Fruit fly (Drosophila melanogaster) whole organism, embryonic: ENCODE results near the gene CG42272.

Experiments used
- Blimp-1 ChIP-seq: fragments of 200-800 bp; sonication (Bioruptor generic); optimal IDR thresholded peaks from 3 replicates; lab custom pipeline; 2018; ENCODE audit warnings: missing biosample characterization, missing genetic modification characterization, mild to moderate bottlenecking, moderate library complexity, missing genetic modification reagents
- BtbVII ChIP-seq: fragments of 200-800 bp; sonication (Bioruptor generic); optimal IDR thresholded peaks from 3 replicates; lab custom pipeline; 2017; ENCODE audit warnings: missing biosample characterization, mild to moderate bottlenecking, missing genetic modification characterization
- CG10565 ChIP-seq: fragments of 200-800 bp; sonication (Bioruptor generic); optimal IDR thresholded peaks from 3 replicates; lab custom pipeline; 2016; ENCODE audit warnings: missing biosample characterization, mild to moderate bottlenecking, missing genetic modification characterization
- CG10979 ChIP-seq: fragments of 200-800 bp; sonication (Bioruptor generic); optimal IDR thresholded peaks from 2 replicates; lab custom pipeline; 2018; ENCODE audit warnings: missing biosample characterization, mild to moderate bottlenecking, missing genetic modification characterization, moderate library complexity
- CG11456 ChIP-seq: fragments of 200-800 bp; sonication (Bioruptor generic); IDR thresholded peaks from 3 replicates; pipeline ENCODE4 v1.3.6; 2022; ENCODE audit warnings: missing biosample characterization, missing genetic modification characterization
- CG11696 ChIP-seq: fragments of 200-800 bp; sonication (Bioruptor generic); IDR thresholded peaks from 2 replicates; pipeline ENCODE4 v1.3.6; 2022; ENCODE audit warnings: missing biosample characterization, missing genetic modification characterization
- CG11723 ChIP-seq: fragments of 200-800 bp; sonication (Bioruptor generic); optimal IDR thresholded peaks from 2 replicates; lab custom pipeline; 2017; ENCODE audit warnings: missing biosample characterization, mild to moderate bottlenecking, missing genetic modification characterization
- CG12769 ChIP-seq: fragments of 200-800 bp; sonication (Bioruptor generic); optimal IDR thresholded peaks from 2 replicates; lab custom pipeline; 2019; ENCODE audit warnings: missing biosample characterization, mild to moderate bottlenecking, missing genetic modification characterization, moderate library complexity
- CG13296 ChIP-seq: fragments of 200-800 bp; sonication (Bioruptor generic); optimal IDR thresholded peaks from 3 replicates; lab custom pipeline; 2018; ENCODE audit warnings: missing biosample characterization, mild to moderate bottlenecking, missing genetic modification characterization
- CG13894 ChIP-seq: fragments of 200-800 bp; sonication (Bioruptor generic); optimal IDR thresholded peaks from 3 replicates; lab custom pipeline; 2018; ENCODE audit warnings: missing biosample characterization, mild to moderate bottlenecking, missing genetic modification characterization, moderate library complexity
- CG14667 ChIP-seq: fragments of 200-800 bp; sonication (Bioruptor generic); IDR thresholded peaks from 2 replicates; pipeline ENCODE4 v1.3.6; 2022; ENCODE audit warnings: missing biosample characterization, missing genetic modification characterization
- CG17359 ChIP-seq: fragments of 200-800 bp; sonication (Bioruptor generic); optimal IDR thresholded peaks from 3 replicates; lab custom pipeline; 2018; ENCODE audit warnings: missing biosample characterization, mild to moderate bottlenecking, missing genetic modification characterization, moderate library complexity
- CG17912 ChIP-seq: fragments of 200-800 bp; sonication (Bioruptor generic); optimal IDR thresholded peaks from 2 replicates; lab custom pipeline; 2018; ENCODE audit warnings: missing biosample characterization, mild to moderate bottlenecking, missing genetic modification characterization
- CG5953 ChIP-seq: fragments of 200-800 bp; sonication (Bioruptor generic); IDR thresholded peaks from 2 replicates; pipeline ENCODE4 v1.3.6; 2022; ENCODE audit warnings: missing biosample characterization, missing genetic modification characterization
- CG6272 ChIP-seq: fragments of 200-800 bp; sonication (Bioruptor generic); IDR thresholded peaks from 2 replicates; pipeline ENCODE4 v1.3.6; 2022; ENCODE audit warnings: missing biosample characterization, missing genetic modification characterization
- CG9609 ChIP-seq: fragments of 200-800 bp; sonication (Bioruptor generic); optimal IDR thresholded peaks from 3 replicates; lab custom pipeline; 2016; ENCODE audit warnings: missing biosample characterization, missing genetic modification characterization
- Dbx ChIP-seq: fragments of 200-800 bp; sonication (Bioruptor generic); IDR thresholded peaks from 3 replicates; pipeline ENCODE4 v1.3.6; 2022; ENCODE audit warnings: missing biosample characterization, missing genetic modification characterization
- Dip3 ChIP-seq: fragments of 200-800 bp; sonication (Bioruptor generic); optimal IDR thresholded peaks from 3 replicates; lab custom pipeline; 2016; ENCODE audit warnings: missing biosample characterization, missing genetic modification characterization
- Doc3 ChIP-seq: fragments of 200-800 bp; sonication (Bioruptor generic); IDR thresholded peaks from 3 replicates; pipeline ENCODE4 v1.3.6; 2022; ENCODE audit warnings: missing biosample characterization, missing genetic modification characterization; ENCODE audit not compliant: partially characterized antibody
- Drgx ChIP-seq: fragments of 200-800 bp; sonication (Bioruptor generic); IDR thresholded peaks from 2 replicates; pipeline ENCODE4 v1.3.6; 2022; ENCODE audit warnings: missing biosample characterization, missing genetic modification characterization
- E2f2 ChIP-seq: fragments of 200-800 bp; sonication (Bioruptor generic); IDR thresholded peaks from 2 replicates; pipeline ENCODE4 v1.3.6; 2022; ENCODE audit warnings: missing biosample characterization, missing genetic modification characterization
- Ets65A ChIP-seq: fragments of 200-800 bp; sonication (Bioruptor generic); peaks from one replicate; lab custom pipeline; 2016; ENCODE audit warnings: missing biosample characterization, missing genetic modification characterization
- Gug ChIP-seq: fragments of 200-800 bp; sonication (Bioruptor generic); IDR thresholded peaks from 4 replicates; pipeline ENCODE4 v1.3.6; 2022; ENCODE audit warnings: missing biosample characterization, missing genetic modification characterization
- Hsf ChIP-seq: fragments of 200-800 bp; sonication (Bioruptor generic); optimal IDR thresholded peaks from 3 replicates; lab custom pipeline; 2016; ENCODE audit warnings: missing biosample characterization, missing genetic modification characterization
- MTF-1 ChIP-seq: fragments of 200-800 bp; sonication (Bioruptor generic); optimal IDR thresholded peaks from 2 replicates; lab custom pipeline; 2018; ENCODE audit warnings: missing biosample characterization, mild to moderate bottlenecking, missing genetic modification characterization, borderline replicate concordance
- Oli ChIP-seq: fragments of 200-800 bp; sonication (Bioruptor generic); optimal IDR thresholded peaks from 2 replicates; lab custom pipeline; 2018; ENCODE audit warnings: missing biosample characterization, mild to moderate bottlenecking, missing genetic modification characterization, moderate library complexity
- Ptx1 ChIP-seq: fragments of 200-800 bp; sonication (Bioruptor generic); IDR thresholded peaks from 2 replicates; pipeline ENCODE4 v1.3.6; 2022; ENCODE audit warnings: missing biosample characterization, missing genetic modification characterization
- Sry-β ChIP-seq: fragments of 200-800 bp; sonication (Bioruptor generic); optimal IDR thresholded peaks from 2 replicates; lab custom pipeline; 2018; ENCODE audit warnings: missing biosample characterization, mild to moderate bottlenecking, missing genetic modification characterization, moderate library complexity
- Trl ChIP-seq, 3 experiments: fragments of >200 bp in 2 of 3; fragments of 200-800 bp in 1 of 3; sonication (Bioruptor generic) in 1 of 3; optimal IDR thresholded peaks; 2 replicates in 1 of 3; 3 replicates in 2 of 3; lab custom pipeline; 2016 to 2017; ENCODE audit warnings: missing biosample characterization in 1 of 3, missing genetic modification characterization in 1 of 3
- amos ChIP-seq: fragments of 200-800 bp; sonication (Bioruptor generic); IDR thresholded peaks from 2 replicates; pipeline ENCODE4 v1.3.6; 2022; ENCODE audit warnings: missing biosample characterization, missing genetic modification characterization; ENCODE audit not compliant: partially characterized antibody
- aop ChIP-seq: fragments of 200-800 bp; sonication (Bioruptor generic); IDR thresholded peaks from 2 replicates; pipeline ENCODE4 v1.3.6; 2022; ENCODE audit warnings: missing biosample characterization, missing genetic modification characterization
- bowl ChIP-seq: fragments of 200-800 bp; sonication (Bioruptor generic); IDR thresholded peaks from 2 replicates; pipeline ENCODE4 v1.3.6; 2022; ENCODE audit warnings: missing biosample characterization, missing genetic modification characterization
- cas ChIP-seq: fragments of 200-800 bp; sonication (Bioruptor generic); IDR thresholded peaks from 2 replicates; pipeline ENCODE4 v1.3.6; 2022; ENCODE audit warnings: missing biosample characterization, missing genetic modification characterization
- chif ChIP-seq, 2 experiments: fragments of 200-800 bp; sonication (Bioruptor generic); optimal IDR thresholded peaks; 3 replicates each; lab custom pipeline; 2016; ENCODE audit warnings: missing biosample characterization in 2 of 2, missing genetic modification characterization in 2 of 2
- ci ChIP-seq: fragments of 200-800 bp; sonication (Bioruptor generic); IDR thresholded peaks from 3 replicates; pipeline ENCODE4 v1.3.6; 2022; ENCODE audit warnings: missing biosample characterization, missing genetic modification characterization
- emc ChIP-seq: fragments of 200-800 bp; sonication (Bioruptor generic); optimal IDR thresholded peaks from 2 replicates; lab custom pipeline; 2016; ENCODE audit warnings: missing biosample characterization, missing genetic modification characterization
- fd102C ChIP-seq: fragments of 200-800 bp; sonication (Bioruptor generic); optimal IDR thresholded peaks from 2 replicates; lab custom pipeline; 2018; ENCODE audit warnings: missing biosample characterization, mild to moderate bottlenecking, missing genetic modification characterization, moderate library complexity
- ftz-f1 ChIP-seq: fragments of 200-800 bp; sonication (Bioruptor generic); optimal IDR thresholded peaks from 2 replicates; lab custom pipeline; 2016; ENCODE audit warnings: missing biosample characterization, missing genetic modification characterization
- kah ChIP-seq: fragments of 200-800 bp; sonication (Bioruptor generic); optimal IDR thresholded peaks from 2 replicates; lab custom pipeline; 2018; ENCODE audit warnings: missing biosample characterization, mild to moderate bottlenecking, missing genetic modification characterization
- lab ChIP-seq: fragments of 200-800 bp; sonication (Bioruptor generic); optimal IDR thresholded peaks from 3 replicates; lab custom pipeline; 2017; ENCODE audit warnings: missing biosample characterization, missing genetic modification characterization, mild to moderate bottlenecking, moderate library complexity, missing genetic modification reagents
- pan ChIP-seq, 4 experiments: fragments of >200 bp in 3 of 4; fragments of 200-800 bp in 1 of 4; sonication (Bioruptor generic) in 1 of 4; optimal IDR thresholded peaks in 3 of 4; IDR thresholded peaks in 1 of 4; 2 replicates each; pipeline versions ENCODE4 v1.3.6 to Lab custom; 2017 to 2022; ENCODE audit warnings: missing biosample characterization in 2 of 4, missing genetic modification characterization in 2 of 4, mixed read lengths in 1 of 4
- phol ChIP-seq: fragments of 200-800 bp; sonication (Bioruptor generic); optimal IDR thresholded peaks from 3 replicates; lab custom pipeline; 2018; ENCODE audit warnings: missing biosample characterization, mild to moderate bottlenecking, missing genetic modification characterization, moderate library complexity
- pros ChIP-seq: fragments of 200-800 bp; sonication (Bioruptor generic); optimal IDR thresholded peaks from 3 replicates; lab custom pipeline; 2019; ENCODE audit warnings: missing biosample characterization, mild to moderate bottlenecking, missing genetic modification characterization, moderate library complexity
- psq ChIP-seq: fragments of 200-800 bp; sonication (Bioruptor generic); optimal IDR thresholded peaks from 2 replicates; lab custom pipeline; 2017; ENCODE audit warnings: missing biosample characterization, missing genetic modification characterization
- rib ChIP-seq: fragments of 200-800 bp; sonication (Bioruptor generic); IDR thresholded peaks from 2 replicates; pipeline ENCODE4 v1.3.6; 2022; ENCODE audit warnings: missing biosample characterization, missing genetic modification characterization
- ro ChIP-seq: fragments of 200-800 bp; sonication (Bioruptor generic); IDR thresholded peaks from 2 replicates; pipeline ENCODE4 v1.3.6; 2022; ENCODE audit warnings: missing biosample characterization, missing genetic modification characterization
- sr ChIP-seq: fragments of 200-800 bp; sonication (Bioruptor generic); IDR thresholded peaks from 3 replicates; pipeline ENCODE4 v1.3.6; 2022; ENCODE audit warnings: missing biosample characterization, missing genetic modification characterization
- tna ChIP-seq: fragments of 200-800 bp; sonication (Bioruptor generic); IDR thresholded peaks from 2 replicates; pipeline ENCODE4 v1.3.6; 2022; ENCODE audit warnings: missing biosample characterization, missing genetic modification characterization; ENCODE audit not compliant: partially characterized antibody
- toy ChIP-seq: fragments of 200-800 bp; sonication (Bioruptor generic); IDR thresholded peaks from 2 replicates; pipeline ENCODE4 v1.3.6; 2022; ENCODE audit warnings: missing biosample characterization, missing genetic modification characterization

Gene CG42272

dm6 chr3L:5807370-5808100 lies 4.7 kb downstream of the CG42272 start (continued):
- no peak for TF ChIP-seq chif (GFP tag; optimal IDR thresholded peaks at IDR 0.05; lab: Kevin White, UChicago)
- TF ChIP-seq aop (GFP tag; lab: Robert Waterston, UW): no peak
- TF ChIP-seq CG14667: no peak
- no peak for TF ChIP-seq Doc3
- no peak for TF ChIP-seq MTF-1 (GFP tag; lab: Kevin White, UChicago)
- no peak for TF ChIP-seq Gug (GFP tag; lab: Robert Waterston, UW)
- no peak for TF ChIP-seq pan (optimal IDR thresholded peaks at IDR 0.05; lab: Kevin White, UChicago)
- TF ChIP-seq pan (GFP tag; optimal IDR thresholded peaks at IDR 0.05 in 1 of 2, IDR thresholded peaks at IDR 0.05 in 1 of 2): no peak
- TF ChIP-seq psq: no peak
- no peak for TF ChIP-seq CG11723 (GFP tag; lab: Kevin White, UChicago)
- no peak for TF ChIP-seq CG9609 (GFP tag; lab: Kevin White, UChicago)

dm6 chr3L:5808101-5808433 lies 5.2 kb downstream of the CG42272 start:
- TF ChIP-seq CG6272 (GFP tag; lab: Robert Waterston, UW) (no peak), CG13296 (peak; percentile 4), Sry-β (GFP tag; lab: Kevin White, UChicago) (no peak), ci (GFP tag; lab: Robert Waterston, UW) (no peak), CG11696 (GFP tag; lab: Robert Waterston, UW) (no peak), Blimp-1 (GFP tag; lab: Kevin White, UChicago) (peak; percentile 47), amos (no peak), Ptx1 (GFP tag; lab: Robert Waterston, UW) (peak; percentile 55), cas (GFP tag; lab: Robert Waterston, UW) (no peak), BtbVII (GFP tag; lab: Kevin White, UChicago) (peak; percentile 40), toy (no peak), Dip3 (GFP tag; lab: Kevin White, UChicago) (peak; percentile 34), pros (no peak), tna (GFP tag; lab: Robert Waterston, UW) (no peak), CG10565 (no peak), CG17359 (peak; percentile 41), CG5953 (GFP tag; lab: Robert Waterston, UW) (peak; percentile 30; the same call in 1 of the 2 replicates), CG13894 (tag; lab: Kevin White, UChicago) (no peak), bowl (GFP tag; lab: Robert Waterston, UW) (no peak), lab (GFP tag; lab: Kevin White, UChicago) (peak; percentile 15), CG12769 (tag; lab: Kevin White, UChicago) (no peak), Ets65A (no peak), Trl (optimal IDR thresholded peaks at IDR 0.05; lab: Kevin White, UChicago) (no peak), Trl (GFP tag; optimal IDR thresholded peaks at IDR 0.05; lab: Kevin White, UChicago) (no peak), Dbx (GFP tag; lab: Robert Waterston, UW) (0 out of 3 replicates have a peak, but pooled peaks have one; percentile 24), CG10979 (tag; lab: Kevin White, UChicago) (peak; percentile 1), sr (no peak), Hsf (GFP tag; lab: Kevin White, UChicago) (no peak), fd102C (GFP tag; lab: Kevin White, UChicago) (no peak), phol (tag; lab: Kevin White, UChicago) (peak; percentile 36), Oli (tag; lab: Kevin White, UChicago) (peak; percentile 34), ro (no peak), CG11456 (GFP tag; lab: Robert Waterston, UW) (no peak), rib (GFP tag; lab: Robert Waterston, UW) (no peak), Drgx (GFP tag; lab: Robert Waterston, UW) (peak; percentile 55), ftz-f1 (no peak), CG17912 (GFP tag; lab: Kevin White, UChicago) (no peak), emc (GFP tag; lab: Kevin White, UChicago) (no peak), E2f2 (GFP tag; lab: Robert Waterston, UW) (no peak), kah (no peak)
